Fruit fly (Drosophila melanogaster) whole organism, embryonic: ENCODE data around the gene puc.
A peak's percentile ranks its signal among the peaks of the same experiment; 100 is the strongest.

Experiments used
- Adf1 ChIP-seq: fragments of 200-800 bp; sonication (Bioruptor generic); IDR thresholded peaks from 2 replicates; pipeline ENCODE4 v1.3.6; 2022; ENCODE audit warnings: missing biosample characterization, missing genetic modification characterization
- CG10209 ChIP-seq: fragments of 200-800 bp; sonication (Bioruptor generic); optimal IDR thresholded peaks from 3 replicates; lab custom pipeline; 2017; ENCODE audit warnings: missing biosample characterization, mild to moderate bottlenecking, missing genetic modification characterization, missing genetic modification reagents
- CG11504 ChIP-seq: fragments of 200-800 bp; sonication (Bioruptor generic); optimal IDR thresholded peaks from 3 replicates; lab custom pipeline; 2019; ENCODE audit warnings: missing biosample characterization, mild to moderate bottlenecking, missing genetic modification characterization, moderate library complexity
- CG11696 ChIP-seq: fragments of 200-800 bp; sonication (Bioruptor generic); IDR thresholded peaks from 2 replicates; pipeline ENCODE4 v1.3.6; 2022; ENCODE audit warnings: missing biosample characterization, missing genetic modification characterization
- CG14860 ChIP-seq: fragments of 200-800 bp; sonication (Bioruptor generic); IDR thresholded peaks from 3 replicates; pipeline ENCODE4 v1.3.6; 2022; ENCODE audit warnings: missing biosample characterization, missing genetic modification characterization; ENCODE audit not compliant: partially characterized antibody
- CG15269 ChIP-seq: fragments of 200-800 bp; sonication (Bioruptor generic); optimal IDR thresholded peaks from 2 replicates; lab custom pipeline; 2018; ENCODE audit warnings: missing biosample characterization, mild to moderate bottlenecking, missing genetic modification characterization, moderate library complexity
- CG15479 ChIP-seq: fragments of 200-800 bp; sonication (Bioruptor generic); optimal IDR thresholded peaks from 3 replicates; lab custom pipeline; 2019; ENCODE audit warnings: missing biosample characterization, mild to moderate bottlenecking, missing genetic modification characterization, moderate library complexity
- CG16815 ChIP-seq: fragments of 200-800 bp; sonication (Bioruptor generic); optimal IDR thresholded peaks from 3 replicates; lab custom pipeline; 2017; ENCODE audit warnings: missing biosample characterization, mild to moderate bottlenecking, missing genetic modification characterization
- CG17186 ChIP-seq: fragments of 200-800 bp; sonication (Bioruptor generic); optimal IDR thresholded peaks from 3 replicates; lab custom pipeline; 2017; ENCODE audit warnings: missing biosample characterization, missing genetic modification reagents, missing genetic modification characterization
- CG17361 ChIP-seq: fragments of 200-800 bp; sonication (Bioruptor generic); IDR thresholded peaks from 3 replicates; pipeline ENCODE4 v1.3.6; 2022; ENCODE audit warnings: missing biosample characterization, missing genetic modification characterization
- CG17912 ChIP-seq: fragments of 200-800 bp; sonication (Bioruptor generic); optimal IDR thresholded peaks from 2 replicates; lab custom pipeline; 2018; ENCODE audit warnings: missing biosample characterization, mild to moderate bottlenecking, missing genetic modification characterization
- CG18599 ChIP-seq: fragments of 200-800 bp; sonication (Bioruptor generic); optimal IDR thresholded peaks from 3 replicates; lab custom pipeline; 2017; ENCODE audit warnings: missing biosample characterization, missing genetic modification characterization, mild to moderate bottlenecking, moderate library complexity, missing genetic modification reagents
- CG32532 ChIP-seq: fragments of 200-800 bp; sonication (Bioruptor generic); IDR thresholded peaks from 2 replicates; pipeline ENCODE4 v1.3.6; 2022; ENCODE audit warnings: missing biosample characterization, missing genetic modification characterization
- CG32767 ChIP-seq: fragments of 200-800 bp; sonication (Bioruptor generic); IDR thresholded peaks from 2 replicates; pipeline ENCODE4 v1.3.6; 2022; ENCODE audit warnings: missing biosample characterization, missing genetic modification characterization
- CG34224 ChIP-seq: fragments of 200-800 bp; sonication (Bioruptor generic); IDR thresholded peaks from 3 replicates; pipeline ENCODE4 v1.3.6; 2022; ENCODE audit warnings: missing biosample characterization, missing genetic modification characterization; ENCODE audit not compliant: partially characterized antibody
- CG42726 ChIP-seq: fragments of 200-800 bp; sonication (Bioruptor generic); IDR thresholded peaks from 2 replicates; pipeline ENCODE4 v1.3.6; 2022; ENCODE audit warnings: missing biosample characterization, missing genetic modification characterization; ENCODE audit not compliant: partially characterized antibody
- CTCF ChIP-seq: fragments of 200-800 bp; sonication (Bioruptor generic); optimal IDR thresholded peaks from 2 replicates; lab custom pipeline; 2017; ENCODE audit warnings: missing biosample characterization, mild to moderate bottlenecking, missing genetic modification characterization, moderate library complexity
- CkIIα-i1 ChIP-seq: fragments of 200-800 bp; sonication (Bioruptor generic); IDR thresholded peaks from 2 replicates; pipeline ENCODE4 v1.3.6; 2022; ENCODE audit warnings: missing biosample characterization, missing genetic modification characterization
- Dad ChIP-seq: fragments of 200-800 bp; sonication (Bioruptor generic); optimal IDR thresholded peaks from 3 replicates; lab custom pipeline; 2016; ENCODE audit warnings: missing biosample characterization, missing genetic modification characterization
- Deaf1 ChIP-seq: fragments of 200-800 bp; optimal IDR thresholded peaks from 3 replicates; lab custom pipeline; 2019; ENCODE audit warnings: missing biosample characterization, mild to moderate bottlenecking, missing genetic modification characterization, moderate library complexity
- Dp ChIP-seq: fragments of 200-800 bp; sonication (Bioruptor generic); optimal IDR thresholded peaks from 2 replicates; lab custom pipeline; 2018; ENCODE audit warnings: missing biosample characterization, mild to moderate bottlenecking, missing genetic modification characterization, moderate library complexity
- Drgx ChIP-seq: fragments of 200-800 bp; sonication (Bioruptor generic); IDR thresholded peaks from 2 replicates; pipeline ENCODE4 v1.3.6; 2022; ENCODE audit warnings: missing biosample characterization, missing genetic modification characterization
- Eip74EF ChIP-seq, 2 experiments: fragments of 200-800 bp in 1 of 2; fragments of >200 bp in 1 of 2; sonication (Bioruptor generic) in 1 of 2; optimal IDR thresholded peaks; 2 replicates each; lab custom pipeline; 2017 to 2019; ENCODE audit warnings: missing biosample characterization in 2 of 2, missing genetic modification characterization in 2 of 2, mild to moderate bottlenecking in 1 of 2, moderate library complexity in 1 of 2
- HLHmδ ChIP-seq: fragments of 200-800 bp; sonication (Bioruptor generic); optimal IDR thresholded peaks from 2 replicates; lab custom pipeline; 2018; ENCODE audit warnings: missing biosample characterization, mild to moderate bottlenecking, missing genetic modification characterization, moderate library complexity
- Optix ChIP-seq: fragments of 200-800 bp; sonication (Bioruptor generic); IDR thresholded peaks from 3 replicates; pipeline ENCODE4 v1.3.6; 2022; ENCODE audit warnings: missing biosample characterization, missing genetic modification characterization
- PHDP ChIP-seq: fragments of 200-800 bp; sonication (Bioruptor generic); optimal IDR thresholded peaks from 3 replicates; lab custom pipeline; 2018; ENCODE audit warnings: missing biosample characterization, mild to moderate bottlenecking, missing genetic modification characterization, moderate library complexity
- Sox102F ChIP-seq: fragments of 200-800 bp; sonication (Bioruptor generic); optimal IDR thresholded peaks from 2 replicates; lab custom pipeline; 2018; ENCODE audit warnings: missing biosample characterization, mild to moderate bottlenecking, missing genetic modification characterization, moderate library complexity
- Sry-β ChIP-seq: fragments of 200-800 bp; sonication (Bioruptor generic); optimal IDR thresholded peaks from 2 replicates; lab custom pipeline; 2018; ENCODE audit warnings: missing biosample characterization, mild to moderate bottlenecking, missing genetic modification characterization, moderate library complexity
- ac ChIP-seq: fragments of 200-800 bp; sonication (Bioruptor generic); optimal IDR thresholded peaks from 3 replicates; lab custom pipeline; 2017; ENCODE audit warnings: missing biosample characterization, mild to moderate bottlenecking, missing genetic modification characterization
- az2 ChIP-seq: fragments of 200-800 bp; sonication (Bioruptor generic); optimal IDR thresholded peaks from 3 replicates; lab custom pipeline; 2016; ENCODE audit warnings: missing biosample characterization, missing genetic modification characterization
- dan ChIP-seq: fragments of 200-800 bp; sonication (Bioruptor generic); IDR thresholded peaks from 2 replicates; pipeline ENCODE4 v1.3.6; 2022; ENCODE audit warnings: missing biosample characterization, missing genetic modification characterization
- eyg ChIP-seq: fragments of 200-800 bp; sonication (Bioruptor generic); optimal IDR thresholded peaks from 3 replicates; lab custom pipeline; 2016; ENCODE audit warnings: missing biosample characterization, missing genetic modification characterization
- fd96Cb ChIP-seq: fragments of 200-800 bp; sonication (Bioruptor generic); optimal IDR thresholded peaks from 2 replicates; lab custom pipeline; 2018; ENCODE audit warnings: missing biosample characterization, mild to moderate bottlenecking, missing genetic modification characterization, moderate library complexity
- grau ChIP-seq: fragments of 200-800 bp; optimal IDR thresholded peaks from 3 replicates; lab custom pipeline; 2019; ENCODE audit warnings: missing biosample characterization, mild to moderate bottlenecking, missing genetic modification characterization, moderate library complexity
- h ChIP-seq: fragments of >200 bp; optimal IDR thresholded peaks from 2 replicates; lab custom pipeline; 2017
- jigr1 ChIP-seq: fragments of 200-800 bp; sonication (Bioruptor generic); IDR thresholded peaks from 3 replicates; pipeline ENCODE4 v1.3.6; 2022; ENCODE audit warnings: missing biosample characterization, missing genetic modification characterization
- kah ChIP-seq: fragments of 200-800 bp; sonication (Bioruptor generic); optimal IDR thresholded peaks from 2 replicates; lab custom pipeline; 2018; ENCODE audit warnings: missing biosample characterization, mild to moderate bottlenecking, missing genetic modification characterization
- klu ChIP-seq: fragments of 200-800 bp; sonication (Bioruptor generic); IDR thresholded peaks from 2 replicates; pipeline ENCODE4 v1.3.6; 2022; ENCODE audit warnings: missing biosample characterization, missing genetic modification characterization
- kni ChIP-seq: fragments of 200-800 bp; sonication (Bioruptor generic); optimal IDR thresholded peaks from 3 replicates; lab custom pipeline; 2017; ENCODE audit warnings: mild to moderate bottlenecking, missing biosample characterization, missing genetic modification reagents, missing genetic modification characterization
- lilli ChIP-seq: fragments of 200-800 bp; sonication (Bioruptor generic); optimal IDR thresholded peaks from 3 replicates; lab custom pipeline; 2016; ENCODE audit warnings: missing biosample characterization, missing genetic modification characterization
- nerfin-2 ChIP-seq: fragments of 200-800 bp; sonication (Bioruptor generic); IDR thresholded peaks from 2 replicates; pipeline ENCODE4 v1.3.6; 2022; ENCODE audit warnings: missing biosample characterization, missing genetic modification characterization; ENCODE audit not compliant: partially characterized antibody
- odd ChIP-seq: fragments of 200-800 bp; sonication (Bioruptor generic); optimal IDR thresholded peaks from 2 replicates; lab custom pipeline; 2017; ENCODE audit warnings: missing biosample characterization, mild to moderate bottlenecking, missing genetic modification characterization
- otp ChIP-seq: fragments of 200-800 bp; sonication (Bioruptor generic); IDR thresholded peaks from 3 replicates; pipeline ENCODE4, ENCODE4 v1.3.6; 2022; ENCODE audit warnings: missing biosample characterization, missing genetic modification characterization
- pho ChIP-seq: fragments of 200-800 bp; sonication (Bioruptor generic); optimal IDR thresholded peaks from 2 replicates; lab custom pipeline; 2016; ENCODE audit warnings: missing biosample characterization, missing genetic modification characterization
- psq ChIP-seq: fragments of 200-800 bp; sonication (Bioruptor generic); optimal IDR thresholded peaks from 2 replicates; lab custom pipeline; 2017; ENCODE audit warnings: missing biosample characterization, missing genetic modification characterization
- pum ChIP-seq: fragments of 200-800 bp; sonication (Bioruptor generic); optimal IDR thresholded peaks from 2 replicates; lab custom pipeline; 2016; ENCODE audit warnings: missing biosample characterization, missing genetic modification characterization
- sr ChIP-seq: fragments of 200-800 bp; sonication (Bioruptor generic); IDR thresholded peaks from 3 replicates; pipeline ENCODE4 v1.3.6; 2022; ENCODE audit warnings: missing biosample characterization, missing genetic modification characterization
- stwl ChIP-seq: fragments of 200-800 bp; sonication (Bioruptor generic); optimal IDR thresholded peaks from 3 replicates; lab custom pipeline; 2018; ENCODE audit warnings: missing biosample characterization, mild to moderate bottlenecking, missing genetic modification characterization, moderate library complexity
- unc-4 ChIP-seq: fragments of 200-800 bp; sonication (Bioruptor generic); IDR thresholded peaks from 2 replicates; pipeline ENCODE4 v1.3.6; 2022; ENCODE audit warnings: missing biosample characterization, missing genetic modification characterization; ENCODE audit not compliant: partially characterized antibody
- usp ChIP-seq: fragments of >200 bp; optimal IDR thresholded peaks from 2 replicates; lab custom pipeline; 2017; ENCODE audit warnings: missing biosample characterization, missing genetic modification characterization

puc gene

DNA sequence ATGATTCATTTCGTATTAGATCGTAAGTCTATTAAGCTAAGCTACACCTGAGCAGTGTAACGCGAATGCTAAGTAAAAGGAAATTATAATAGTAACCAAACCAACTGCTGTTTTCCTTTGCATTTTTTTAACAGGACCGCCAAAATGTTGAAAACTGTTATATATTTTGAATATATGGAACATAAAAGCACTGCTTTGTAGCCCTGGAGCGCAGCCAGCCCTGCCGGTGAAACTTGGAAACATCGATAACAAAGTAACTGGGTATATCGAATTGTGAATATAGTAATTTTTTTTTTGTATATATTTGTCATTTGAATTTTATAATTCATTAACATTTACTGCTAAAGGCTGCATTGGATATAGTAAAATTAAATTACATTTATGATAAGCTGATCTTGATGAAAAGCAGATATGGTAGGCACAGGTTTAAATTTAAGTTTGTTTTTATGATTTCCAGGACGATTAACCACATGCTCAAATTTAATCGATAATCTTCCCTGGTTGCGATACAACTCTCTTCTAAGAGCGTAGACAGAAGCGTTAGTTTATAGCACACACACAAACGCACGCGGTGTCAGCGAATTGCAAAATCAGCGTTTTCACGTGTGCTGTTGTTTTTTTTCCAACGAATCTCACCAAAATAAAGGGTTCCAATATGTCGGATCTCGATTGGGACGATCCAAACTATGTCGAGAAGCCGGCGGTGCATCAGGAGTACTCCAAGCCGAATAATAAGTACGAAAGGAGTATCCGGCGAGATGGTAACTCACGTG is 17.3 kb downstream of the puc start, which contains the start of gene CG7878:
TSS of gene CG7878 (plus strand) at position 528 of the 773 bp plus-strand sequence.
- TF ChIP-seq stwl (peak; percentile 96), CG15269 (tag; lab: Kevin White, UChicago) (peak; percentile 57), CG42726 (GFP tag; lab: Robert Waterston, UW) (peak; percentile 62; the same call in 1 of the 2 replicates), dan (no peak), Sox102F (GFP tag; lab: Kevin White, UChicago) (peak; percentile 33), CG17361 (GFP tag; lab: Robert Waterston, UW) (peak; percentile 69; the same call in 2 of the 3 replicates), Adf1 (GFP tag; lab: Robert Waterston, UW) (no peak), CG34224 (GFP tag; lab: Robert Waterston, UW) (peak; percentile 79; the same call in 2 of the 3 replicates), CTCF (GFP tag; lab: Kevin White, UChicago) (no peak), kni (GFP tag; lab: Kevin White, UChicago) (peak; percentile 40), unc-4 (GFP tag; lab: Robert Waterston, UW) (peak; percentile 84), CG10209 (GFP tag; lab: Kevin White, UChicago) (peak; percentile 18), CG14860 (GFP tag; lab: Robert Waterston, UW) (peak; percentile 61), h (lab: Kevin White, UChicago) (no peak), grau (tag; lab: Kevin White, UChicago) (peak; percentile 53), pum (GFP tag; lab: Kevin White, UChicago) (peak; percentile 35), fd96Cb (tag; lab: Kevin White, UChicago) (peak; percentile 9), CG32767 (GFP tag; lab: Robert Waterston, UW) (no peak), Drgx (GFP tag; lab: Robert Waterston, UW) (no peak), sr (GFP tag; lab: Robert Waterston, UW) (no peak), CG17912 (GFP tag; lab: Kevin White, UChicago) (peak; percentile 28), CG16815 (GFP tag; lab: Kevin White, UChicago) (peak; percentile 22), CG11696 (GFP tag; lab: Robert Waterston, UW) (no peak), ac (no peak), CG15479 (GFP tag; lab: Kevin White, UChicago) (no peak), pho (GFP tag; lab: Kevin White, UChicago) (peak; percentile 51), HLHmδ (GFP tag; lab: Kevin White, UChicago) (no peak), CG18599 (GFP tag; lab: Kevin White, UChicago) (peak; percentile 54), psq (GFP tag; lab: Kevin White, UChicago) (no peak), usp (GFP tag; lab: Kevin White, UChicago) (no peak), az2 (GFP tag; lab: Kevin White, UChicago) (peak; percentile 41), CG17186 (GFP tag; lab: Kevin White, UChicago) (no peak), Sry-β (peak; percentile 18), eyg (no peak), Eip74EF (GFP tag; optimal IDR thresholded peaks at IDR 0.05; lab: Kevin White, UChicago) (no peak), CkIIα-i1 (GFP tag; lab: Robert Waterston, UW) (no peak), lilli (peak; percentile 81), otp (no peak), odd (no peak), nerfin-2 (GFP tag; lab: Robert Waterston, UW) (peak; percentile 83), kah (no peak), PHDP (peak; percentile 26), Optix (GFP tag; lab: Robert Waterston, UW) (no peak), CG11504 (peak; percentile 65), Dad (GFP tag; lab: Kevin White, UChicago) (peak; percentile 39), Deaf1 (tag; lab: Kevin White, UChicago) (no peak), jigr1 (GFP tag; lab: Robert Waterston, UW) (no peak), CG32532 (GFP tag; lab: Robert Waterston, UW) (peak; percentile 81), klu (no peak), Dp (peak; percentile 80)
